Fruit fly (Drosophila melanogaster): ENCODE results near the gene Kap-alpha1.
A peak's percentile ranks its signal among the peaks of the same experiment; 100 is the strongest.
"Not testable (repeated sequence)": the region's sequence is repeated elsewhere in the genome, so short reads cannot be mapped to it uniquely, and the experiment has no call there.

Gene Kap-alpha1

dm6 chr3L:19807103-19807502 lies at the start of gene Kap-alpha1, which contains the start of gene CG14104 (continued):
- TF ChIP-seq Chrac-16 (GFP tag; optimal IDR thresholded peaks at IDR 0.05) (no peak), Dbx (GFP tag; IDR thresholded peaks at IDR 0.05) (no peak), insv (GFP tag; optimal IDR thresholded peaks at IDR 0.05) (peak in 1 of 2 experiments; percentile 84), CG17612 (GFP tag; IDR thresholded peaks at IDR 0.05) (no peak), Camta (GFP tag; optimal IDR thresholded peaks at IDR 0.05) (no peak), crc (GFP tag; optimal IDR thresholded peaks at IDR 0.05) (no peak), CG3407 (GFP tag; optimal IDR thresholded peaks at IDR 0.05) (no peak), CG31224 (GFP tag; IDR thresholded peaks at IDR 0.05) (no peak), crp (GFP tag; optimal IDR thresholded peaks at IDR 0.05) (peak in 1 of 2 experiments; percentile 86), CG13123 (GFP tag; optimal IDR thresholded peaks at IDR 0.05) (no peak), mirr (GFP tag; optimal IDR thresholded peaks at IDR 0.05) (no peak), schlank (tag; optimal IDR thresholded peaks at IDR 0.05) (no peak), CG6813 (GFP tag; optimal IDR thresholded peaks at IDR 0.05) (no peak), CG4707 (GFP tag; optimal IDR thresholded peaks at IDR 0.05) (no peak), zf30C (GFP tag; optimal IDR thresholded peaks at IDR 0.05) (no peak), Rfx (GFP tag; IDR thresholded peaks at IDR 0.05) (no peak; the same call in 1 of the 2 replicates), HHEX (GFP tag; optimal IDR thresholded peaks at IDR 0.05) (no peak), sens (GFP tag) (no peak)

dm6 chr3L:19760109-19760508 lies 46.9 kb upstream of the Kap-alpha1 start, which contains the start of gene Vtld:
Vtld (plus strand) TSS chr3L:19760409.
- not testable (repeated sequence) for TF ChIP-seq nerfin-2 (GFP tag; IDR thresholded peaks at IDR 0.05; ENCODE audit: partially characterized antibody); H15 (GFP tag; IDR thresholded peaks at IDR 0.05); wdn (GFP tag; IDR thresholded peaks at IDR 0.05)

dm6 chr3L:19777279-19777960 lies 29.6 kb upstream of the Kap-alpha1 start:
- peak; percentile 37 for TF ChIP-seq CG18599 (GFP tag; optimal IDR thresholded peaks at IDR 0.05)
- TF ChIP-seq luna (GFP tag; optimal IDR thresholded peaks at IDR 0.05), result no peak
- no peak for TF ChIP-seq ranshi (GFP tag; IDR thresholded peaks at IDR 0.05)
- no peak for TF ChIP-seq org-1 (GFP tag; optimal IDR thresholded peaks at IDR 0.05)
- peak; percentile 52 for TF ChIP-seq oc (tag; optimal IDR thresholded peaks at IDR 0.05)
- TF ChIP-seq Side (GFP tag; optimal IDR thresholded peaks at IDR 0.05), result no peak
- TF ChIP-seq CG6175 (GFP tag; IDR thresholded peaks at IDR 0.05), result no peak
- peak; percentile 78 for TF ChIP-seq lab (GFP tag; optimal IDR thresholded peaks at IDR 0.05)
- no peak for TF ChIP-seq CG4854 (GFP tag; optimal IDR thresholded peaks at IDR 0.05)
- TF ChIP-seq caup (GFP tag; optimal IDR thresholded peaks at IDR 0.05; ENCODE audit: severe bottlenecking), result no peak
- no peak for TF ChIP-seq Deaf1 (tag; optimal IDR thresholded peaks at IDR 0.05)
- no peak for TF ChIP-seq CG6791 (GFP tag; IDR thresholded peaks at IDR 0.05; ENCODE audit: partially characterized antibody)
- TF ChIP-seq zf30C (GFP tag; optimal IDR thresholded peaks at IDR 0.05), result no peak
- no peak for TF ChIP-seq Hr78 (GFP tag; optimal IDR thresholded peaks at IDR 0.05)
- TF ChIP-seq CG33213 (GFP tag; optimal IDR thresholded peaks at IDR 0.05), result no peak
- TF ChIP-seq rib (GFP tag; IDR thresholded peaks at IDR 0.05), result no peak
- no peak for TF ChIP-seq CG2120 (GFP tag; optimal IDR thresholded peaks at IDR 0.05)
- TF ChIP-seq CG16813 (GFP tag; IDR thresholded peaks at IDR 0.05; ENCODE audit: partially characterized antibody), result no peak
- TF ChIP-seq Vsx1 (GFP tag; optimal IDR thresholded peaks at IDR 0.05), result peak; percentile 89
- TF ChIP-seq CG15514 (GFP tag; optimal IDR thresholded peaks at IDR 0.05), result peak; percentile 2
- peak; percentile 13 for TF ChIP-seq CG9437 (GFP tag; optimal IDR thresholded peaks at IDR 0.05)
- peak; percentile 54 for TF ChIP-seq sd (tag; optimal IDR thresholded peaks at IDR 0.05)
- no peak for TF ChIP-seq HmgD (GFP tag; optimal IDR thresholded peaks at IDR 0.05)
- TF ChIP-seq Chrac-16 (GFP tag; optimal IDR thresholded peaks at IDR 0.05), result no peak
- no peak for TF ChIP-seq CG14667 (GFP tag; IDR thresholded peaks at IDR 0.05)
- TF ChIP-seq CG15269 (tag; optimal IDR thresholded peaks at IDR 0.05), result no peak
- no peak for TF ChIP-seq yki (optimal IDR thresholded peaks at IDR 0.05)
- TF ChIP-seq E2f2 (GFP tag; IDR thresholded peaks at IDR 0.05), result no peak

Data from whole organism, embryonic.